Worm (Caenorhabditis elegans) whole organism, L1 larva: Measurements from ENCODE around the gene F29B9.1.

Experiments used
- C04F5.9 ChIP-seq: sonication (generic microtip); optimal IDR thresholded peaks from 2 replicates; lab custom pipeline; 2016; ENCODE audit warnings: missing genetic modification characterization, missing compliant biosample characterization
- C16A3.4 ChIP-seq: fragments of 150-350 bp; optimal IDR thresholded peaks from 2 replicates; lab custom pipeline; 2014; ENCODE audit warnings: missing biosample characterization, missing genetic modification characterization
- aha-1 ChIP-seq: fragments of 150-350 bp; optimal IDR thresholded peaks from 2 replicates; lab custom pipeline; 2014; ENCODE audit warnings: missing biosample characterization, missing genetic modification characterization
- alr-1 ChIP-seq: fragments of 200-800 bp; sonication (Bioruptor generic); optimal IDR thresholded peaks from 2 replicates; lab custom pipeline; 2018; ENCODE audit warnings: borderline replicate concordance, mild to moderate bottlenecking, missing genetic modification characterization, missing compliant biosample characterization
- aly-2 ChIP-seq: fragments of 150-350 bp; optimal IDR thresholded peaks from 2 replicates; lab custom pipeline; 2014; ENCODE audit warnings: missing biosample characterization, missing genetic modification characterization
- ama-1 ChIP-seq: fragments of 150-350 bp; optimal IDR thresholded peaks from 2 replicates; lab custom pipeline; 2014
- blmp-1 ChIP-seq: fragments of 150-350 bp; optimal IDR thresholded peaks from 2 replicates; lab custom pipeline; 2014; ENCODE audit warnings: missing biosample characterization, missing genetic modification characterization
- ceh-63 ChIP-seq: fragments of 200-800 bp; sonication (Bioruptor generic); optimal IDR thresholded peaks from 2 replicates; lab custom pipeline; 2018; ENCODE audit warnings: mild to moderate bottlenecking, missing genetic modification characterization, missing compliant biosample characterization
- ceh-82 ChIP-seq, 3 experiments: fragments of 150-350 bp in 1 of 3; sonication (generic microtip) in 2 of 3; optimal IDR thresholded peaks; 2 replicates each; lab custom pipeline; 2014 to 2017; ENCODE audit warnings: missing biosample characterization in 3 of 3, missing genetic modification characterization in 3 of 3
- ceh-88 ChIP-seq: fragments of 200-800 bp; sonication (Bioruptor generic); IDR thresholded peaks from 2 replicates; pipeline ENCODE4 v1.3.6; 2022; ENCODE audit warnings: missing genetic modification characterization, missing compliant biosample characterization
- ceh-90 ChIP-seq: sonication (generic microtip); optimal IDR thresholded peaks from 2 replicates; lab custom pipeline; 2016; ENCODE audit warnings: missing genetic modification characterization, missing compliant biosample characterization
- ces-1 ChIP-seq: fragments of 150-350 bp; optimal IDR thresholded peaks from 2 replicates; lab custom pipeline; 2014; ENCODE audit warnings: missing biosample characterization, missing genetic modification reagents, missing genetic modification characterization
- efl-1 ChIP-seq, 4 experiments: fragments of 150-350 bp; optimal IDR thresholded peaks in 3 of 4; peaks in 1 of 4; 1 replicate in 1 of 4; 2 replicates in 3 of 4; lab custom pipeline; 2014; ENCODE audit warnings: missing biosample characterization in 2 of 4, missing genetic modification characterization in 2 of 4, missing genetic modification reagents in 2 of 4
- egl-27 ChIP-seq, 2 experiments: fragments of 150-350 bp in 1 of 2; sonication (generic microtip); optimal IDR thresholded peaks; 3 replicates each; lab custom pipeline; 2017 to 2018; ENCODE audit warnings: missing biosample characterization in 2 of 2, missing genetic modification characterization in 2 of 2, missing genetic modification reagents in 2 of 2
- elt-3 ChIP-seq, 6 experiments: fragments of 150-350 bp in 1 of 6; sonication (generic microtip); optimal IDR thresholded peaks; 2 replicates each; lab custom pipeline; 2017 to 2018; ENCODE audit warnings: missing biosample characterization in 6 of 6, missing genetic modification characterization in 6 of 6, inconsistent platforms in 1 of 6
- ets-5 ChIP-seq: fragments of 200-800 bp; sonication (Bioruptor generic); IDR thresholded peaks from 2 replicates; pipeline ENCODE4 v1.3.6; 2022; ENCODE audit warnings: missing genetic modification characterization, missing compliant biosample characterization
- fkh-4 ChIP-seq: sonication (generic microtip); optimal IDR thresholded peaks from 2 replicates; lab custom pipeline; 2016; ENCODE audit warnings: missing compliant biosample characterization, missing genetic modification characterization, borderline replicate concordance
- fkh-8 ChIP-seq: sonication (generic microtip); optimal IDR thresholded peaks from 2 replicates; lab custom pipeline; 2016; ENCODE audit warnings: mild to moderate bottlenecking, missing genetic modification characterization, missing compliant biosample characterization
- grh-1 ChIP-seq: fragments of 200-800 bp; sonication (Bioruptor generic); IDR thresholded peaks from 2 replicates; pipeline ENCODE4 v1.3.6; 2022; ENCODE audit warnings: missing genetic modification reagents, missing genetic modification characterization, missing compliant biosample characterization
- hpl-2 ChIP-seq: fragments of 150-350 bp; optimal IDR thresholded peaks from 2 replicates; lab custom pipeline; 2014; ENCODE audit warnings: missing biosample characterization, missing genetic modification reagents, missing genetic modification characterization
- isw-1 ChIP-seq: fragments of 200-800 bp; sonication (Bioruptor generic); IDR thresholded peaks from 2 replicates; pipeline ENCODE4 v1.3.6; 2022; ENCODE audit warnings: missing genetic modification characterization, missing compliant biosample characterization
- jun-1 ChIP-seq: fragments of 150-350 bp; optimal IDR thresholded peaks from 2 replicates; lab custom pipeline; 2014; ENCODE audit warnings: missing biosample characterization, missing genetic modification reagents, missing genetic modification characterization
- lin-13 ChIP-seq: fragments of 150-350 bp; optimal IDR thresholded peaks from 2 replicates; lab custom pipeline; 2014; ENCODE audit warnings: missing biosample characterization, missing genetic modification reagents, missing genetic modification characterization
- lin-35 ChIP-seq, 2 experiments: fragments of 150-350 bp; optimal IDR thresholded peaks; 2 replicates each; lab custom pipeline; 2014; ENCODE audit warnings: missing biosample characterization in 2 of 2, missing genetic modification characterization in 2 of 2, missing genetic modification reagents in 2 of 2
- lin-39 ChIP-seq: fragments of 150-350 bp; optimal IDR thresholded peaks from 2 replicates; lab custom pipeline; 2014; ENCODE audit warnings: missing biosample characterization, missing genetic modification reagents, missing genetic modification characterization
- lir-3 ChIP-seq: sonication (generic microtip); optimal IDR thresholded peaks from 2 replicates; lab custom pipeline; 2016; ENCODE audit warnings: mild to moderate bottlenecking, missing genetic modification characterization, moderate library complexity, missing compliant biosample characterization; ENCODE audit not compliant: poor library complexity
- lsy-2 ChIP-seq, 2 experiments: fragments of 150-350 bp; optimal IDR thresholded peaks; 2 replicates each; lab custom pipeline; 2014; ENCODE audit warnings: missing biosample characterization in 2 of 2, missing genetic modification characterization in 2 of 2
- mdl-1 ChIP-seq, 2 experiments: fragments of 150-350 bp; optimal IDR thresholded peaks; 2 replicates each; lab custom pipeline; 2014 to 2017; ENCODE audit warnings: missing biosample characterization in 2 of 2, missing genetic modification characterization in 2 of 2, inconsistent platforms in 1 of 2
- mef-2 ChIP-seq: fragments of 150-350 bp; optimal IDR thresholded peaks from 2 replicates; lab custom pipeline; 2014; ENCODE audit warnings: missing biosample characterization, missing genetic modification characterization
- mep-1 ChIP-seq: fragments of 150-350 bp; optimal IDR thresholded peaks from 2 replicates; lab custom pipeline; 2014; ENCODE audit warnings: missing biosample characterization, missing genetic modification characterization
- nhr-12 ChIP-seq: sonication (generic microtip); optimal IDR thresholded peaks from 2 replicates; lab custom pipeline; 2017; ENCODE audit warnings: missing biosample characterization, missing genetic modification characterization
- nhr-19 ChIP-seq: fragments of 200-800 bp; sonication (Bioruptor generic); conservative IDR thresholded peaks from 2 replicates; pipeline ENCODE4 v1.3.6; 2022; ENCODE audit warnings: missing genetic modification characterization, missing compliant biosample characterization
- nhr-47 ChIP-seq: sonication (generic microtip); optimal IDR thresholded peaks from 2 replicates; lab custom pipeline; 2016; ENCODE audit warnings: mild to moderate bottlenecking, missing genetic modification characterization, moderate library complexity, missing compliant biosample characterization
- nhr-76 ChIP-seq: sonication (generic microtip); optimal IDR thresholded peaks from 2 replicates; lab custom pipeline; 2017; ENCODE audit warnings: missing biosample characterization, missing genetic modification characterization
- nhr-77 ChIP-seq: fragments of 150-350 bp; optimal IDR thresholded peaks from 2 replicates; lab custom pipeline; 2014; ENCODE audit warnings: missing biosample characterization, missing genetic modification characterization
- nhr-84 ChIP-seq: sonication (generic microtip); optimal IDR thresholded peaks from 2 replicates; lab custom pipeline; 2017; ENCODE audit warnings: missing biosample characterization, missing genetic modification characterization
- nhr-85 ChIP-seq: sonication (generic microtip); peaks from one replicate; lab custom pipeline; 2016; ENCODE audit warnings: missing genetic modification characterization, inconsistent platforms, missing compliant biosample characterization
- nhr-90 ChIP-seq: sonication (generic microtip); optimal IDR thresholded peaks from 2 replicates; lab custom pipeline; 2016; ENCODE audit warnings: mild to moderate bottlenecking, missing genetic modification characterization, missing compliant biosample characterization; ENCODE audit not compliant: poor library complexity
- pax-3 ChIP-seq: fragments of 200-800 bp; sonication (Bioruptor generic); optimal IDR thresholded peaks from 2 replicates; lab custom pipeline; 2018; ENCODE audit warnings: mild to moderate bottlenecking, missing genetic modification characterization, moderate library complexity, missing compliant biosample characterization
- rnt-1 ChIP-seq: sonication (generic microtip); optimal IDR thresholded peaks from 2 replicates; lab custom pipeline; 2016; ENCODE audit warnings: mild to moderate bottlenecking, missing genetic modification characterization, moderate library complexity, missing compliant biosample characterization
- snu-23 ChIP-seq: sonication (generic microtip); optimal IDR thresholded peaks from 2 replicates; lab custom pipeline; 2016; ENCODE audit warnings: missing genetic modification characterization, missing compliant biosample characterization
- sox-4 ChIP-seq: sonication (generic microtip); optimal IDR thresholded peaks from 2 replicates; lab custom pipeline; 2016; ENCODE audit warnings: missing genetic modification characterization, missing compliant biosample characterization
- sup-37 ChIP-seq: fragments of 200-800 bp; sonication (Bioruptor generic); optimal IDR thresholded peaks from 2 replicates; lab custom pipeline; 2018; ENCODE audit warnings: mild to moderate bottlenecking, missing genetic modification characterization, missing compliant biosample characterization
- swsn-7 ChIP-seq: sonication (generic microtip); optimal IDR thresholded peaks from 2 replicates; lab custom pipeline; 2016; ENCODE audit warnings: missing genetic modification characterization, missing compliant biosample characterization
- tbx-2 ChIP-seq: sonication (generic microtip); optimal IDR thresholded peaks from 2 replicates; lab custom pipeline; 2016; ENCODE audit warnings: missing genetic modification characterization, missing compliant biosample characterization
- tlp-1 ChIP-seq: fragments of 150-350 bp; optimal IDR thresholded peaks from 2 replicates; lab custom pipeline; 2014; ENCODE audit warnings: missing biosample characterization, missing genetic modification characterization
- unc-130 ChIP-seq: fragments of 150-350 bp; optimal IDR thresholded peaks from 2 replicates; lab custom pipeline; 2017; ENCODE audit warnings: missing biosample characterization, missing genetic modification characterization, inconsistent platforms
- unc-30 ChIP-seq: sonication (generic microtip); optimal IDR thresholded peaks from 2 replicates; lab custom pipeline; 2017; ENCODE audit warnings: missing biosample characterization, missing genetic modification characterization
- unc-86 ChIP-seq: sonication (generic microtip); optimal IDR thresholded peaks from 2 replicates; lab custom pipeline; 2016; ENCODE audit warnings: missing genetic modification characterization, missing compliant biosample characterization
- vab-15 ChIP-seq: sonication (generic microtip); optimal IDR thresholded peaks from 2 replicates; lab custom pipeline; 2017; ENCODE audit warnings: missing genotype, mild to moderate bottlenecking, missing genetic modification characterization, missing compliant biosample characterization
- xbp-1 ChIP-seq: sonication (generic microtip); optimal IDR thresholded peaks from 2 replicates; lab custom pipeline; 2016; ENCODE audit warnings: missing genetic modification characterization, missing compliant biosample characterization

F29B9.1 gene

ce11 chrIV:4660151-4661041 is 4.8 kb upstream of the F29B9.1 start, which contains the start of the genes F29B9.11 and jmjd-1.2 (continued):
- no peak for TF ChIP-seq unc-30 (tag; lab: Kevin White, UChicago)
- peak; percentile 57 for TF ChIP-seq ama-1 (lab: Kevin White, UChicago)
- TF ChIP-seq sup-37 (GFP tag; lab: Kevin White, UChicago) = peak; percentile 68
- TF ChIP-seq grh-1 (GFP tag; lab: Robert Waterston, UW) = peak; percentile 74
- peak; percentile 98 for TF ChIP-seq tbx-2 (tag; lab: Kevin White, UChicago)
- peak; percentile 27 for TF ChIP-seq nhr-84 (tag; lab: Kevin White, UChicago)
- TF ChIP-seq aly-2 (tag; lab: Kevin White, UChicago) = peak; percentile 76
- TF ChIP-seq pax-3 = peak; percentile 98
- TF ChIP-seq C04F5.9 (tag; lab: Kevin White, UChicago) = peak; percentile 79
- peak; percentile 78 for TF ChIP-seq ceh-90
- peak; percentile 93 for TF ChIP-seq isw-1 (GFP tag; lab: Robert Waterston, UW)
- TF ChIP-seq mep-1 (tag; lab: Kevin White, UChicago) = peak; percentile 62
- peak in 1 of 2 experiments; percentile 15 for TF ChIP-seq egl-27 (tag; optimal IDR thresholded peaks at IDR 0.05; lab: Kevin White, UChicago)
- TF ChIP-seq ceh-88 (GFP tag; lab: Robert Waterston, UW) = peak; percentile 88
- peak; percentile 94 for TF ChIP-seq unc-130 (tag; lab: Kevin White, UChicago)
- peak; percentile 83 for TF ChIP-seq jun-1
- peak; percentile 89 for TF ChIP-seq aha-1 (tag; lab: Kevin White, UChicago)
- peak; percentile 95 for TF ChIP-seq rnt-1
- TF ChIP-seq mef-2 = no peak
- TF ChIP-seq nhr-76 (tag; lab: Kevin White, UChicago) = no peak
- no peak for TF ChIP-seq ets-5 (GFP tag; lab: Robert Waterston, UW)
- TF ChIP-seq nhr-77 (tag; lab: Kevin White, UChicago) = peak; percentile 68
- TF ChIP-seq lin-35 (GFP tag; optimal IDR thresholded peaks at IDR 0.05; lab: Kevin White, UChicago) = peak; percentile 80 to 87
- peak; percentile 95 for TF ChIP-seq vab-15 (tag; lab: Kevin White, UChicago)
- TF ChIP-seq lin-39 (tag; lab: Kevin White, UChicago) = peak; percentile 73
- peak; percentile 90 for TF ChIP-seq nhr-19 (GFP tag; lab: Robert Waterston, UW)
- peak; percentile 99 for TF ChIP-seq fkh-8 (tag; lab: Kevin White, UChicago)
- peak; percentile 97 for TF ChIP-seq snu-23
- peak; percentile 95 for TF ChIP-seq xbp-1 (tag; lab: Kevin White, UChicago)
- peak; percentile 64 to 90 (median 82) for TF ChIP-seq ceh-82 (tag; optimal IDR thresholded peaks at IDR 0.05; lab: Kevin White, UChicago)
- peak; percentile 60 for TF ChIP-seq blmp-1
- TF ChIP-seq lin-13 (GFP tag; lab: Kevin White, UChicago) = peak; percentile 86
- peak; percentile 98 for TF ChIP-seq nhr-85 (tag; lab: Kevin White, UChicago)
- TF ChIP-seq alr-1 (tag; lab: Kevin White, UChicago) = no peak
- peak; percentile 91 for TF ChIP-seq lir-3 (tag; lab: Kevin White, UChicago)
- peak; percentile 86 for TF ChIP-seq hpl-2 (GFP tag; lab: Kevin White, UChicago)
- TF ChIP-seq sox-4 (tag; lab: Kevin White, UChicago) = peak; percentile 89
- TF ChIP-seq ces-1 (GFP tag; lab: Kevin White, UChicago) = no peak
- peak; percentile 97 for TF ChIP-seq nhr-90 (tag; lab: Kevin White, UChicago)
- no peak for TF ChIP-seq nhr-12 (tag; lab: Kevin White, UChicago)
- TF ChIP-seq fkh-4 (tag; lab: Kevin White, UChicago) = peak; percentile 81
- peak; percentile 86 for TF ChIP-seq ceh-63 (GFP tag; lab: Kevin White, UChicago)
- TF ChIP-seq tlp-1 (tag; lab: Kevin White, UChicago) = no peak
- TF ChIP-seq nhr-47 = peak; percentile 96
- TF ChIP-seq unc-86 (tag; lab: Kevin White, UChicago) = peak; percentile 94
- TF ChIP-seq C16A3.4 (tag; lab: Kevin White, UChicago) = peak; percentile 80
- TF ChIP-seq lsy-2 (tag; optimal IDR thresholded peaks at IDR 0.05; lab: Kevin White, UChicago) = peak; percentile 93
- peak; percentile 87 to 91 for TF ChIP-seq efl-1 (optimal IDR thresholded peaks at IDR 0.05; lab: Kevin White, UChicago)
- peak; percentile 68 to 97 for TF ChIP-seq efl-1 (GFP tag; optimal IDR thresholded peaks at IDR 0.05 in 1 of 2; lab: Kevin White, UChicago)
- peak in 2 of 6 experiments; percentile 31 to 51 for TF ChIP-seq elt-3 (tag; optimal IDR thresholded peaks at IDR 0.05; lab: Kevin White, UChicago)
- peak in 1 of 2 experiments; percentile 72 for TF ChIP-seq mdl-1 (tag; optimal IDR thresholded peaks at IDR 0.05; lab: Kevin White, UChicago)
- peak; percentile 94 for TF ChIP-seq swsn-7 (tag; lab: Kevin White, UChicago)
